Worm (Caenorhabditis elegans): ENCODE measurements around the gene mab-23.

Gene mab-23

ce11 chrV:10656958-10657357 lies 24.1 kb downstream of the mab-23 start, which contains the start of gene ugt-34:
Gene ugt-34, minus strand, starts transcription at chrV:10656978.
- TF ChIP-seq unc-62 (GFP tag; optimal IDR thresholded peaks at IDR 0.05): no peak

- TF ChIP-seq unc-62 (GFP tag; optimal IDR thresholded peaks at IDR 0.05): no peak
These were observed 25.1 kb downstream of the mab-23 start, which contains the start of gene tut-2 for ce11 chrV:10657959-10658358. Gene tut-2, plus strand, starts transcription at chrV:10658235.

- no peak for TF ChIP-seq unc-62 (GFP tag; optimal IDR thresholded peaks at IDR 0.05)
These were observed 26.5 kb downstream of the mab-23 start for ce11 chrV:10659343-10659742.

ce11 chrV:10661417-10661945 lies 28.6 kb downstream of the mab-23 start, which contains the start of gene sqv-4:
Gene sqv-4, minus strand, starts transcription at chrV:10661467.
- TF ChIP-seq unc-62 (GFP tag; optimal IDR thresholded peaks at IDR 0.05): no peak

- no peak for TF ChIP-seq unc-62 (GFP tag; optimal IDR thresholded peaks at IDR 0.05)
These were observed 29.1 kb downstream of the mab-23 start for ce11 chrV:10662000-10662399.

ce11 chrV:10664271-10664670 lies 31.4 kb downstream of the mab-23 start:
- no peak for TF ChIP-seq unc-62 (GFP tag; optimal IDR thresholded peaks at IDR 0.05)

- no peak for TF ChIP-seq unc-62 (GFP tag; optimal IDR thresholded peaks at IDR 0.05)
These were observed 34.4 kb downstream of the mab-23 start, which contains the start of gene twk-12 for ce11 chrV:10667284-10667683. Gene twk-12, plus strand, starts transcription at chrV:10667584.

- TF ChIP-seq unc-62 (GFP tag; optimal IDR thresholded peaks at IDR 0.05): no peak
These were observed 38.0 kb downstream of the mab-23 start for ce11 chrV:10670817-10671216.

ce11 chrV:10671618-10672017 lies 38.8 kb downstream of the mab-23 start, which contains the start of gene ceh-22:
Gene ceh-22, plus strand, starts transcription at chrV:10671918.
- no peak for TF ChIP-seq unc-62 (GFP tag; optimal IDR thresholded peaks at IDR 0.05)

- no peak for TF ChIP-seq unc-62 (GFP tag; optimal IDR thresholded peaks at IDR 0.05)
These were observed 39.7 kb downstream of the mab-23 start for ce11 chrV:10672601-10673000.

ce11 chrV:10675978-10676377 lies 43.1 kb downstream of the mab-23 start:
- no peak for TF ChIP-seq unc-62 (GFP tag; optimal IDR thresholded peaks at IDR 0.05)

- no peak for TF ChIP-seq unc-62 (GFP tag; optimal IDR thresholded peaks at IDR 0.05)
These were observed 44.6 kb downstream of the mab-23 start for ce11 chrV:10677459-10677858.

ce11 chrV:10679080-10679479 lies 46.2 kb downstream of the mab-23 start:
- TF ChIP-seq unc-62 (GFP tag; optimal IDR thresholded peaks at IDR 0.05): no peak

- TF ChIP-seq unc-62 (GFP tag; optimal IDR thresholded peaks at IDR 0.05): no peak
These were observed 47.2 kb downstream of the mab-23 start for ce11 chrV:10679990-10680602.

ce11 chrV:10681117-10681959 lies 48.5 kb downstream of the mab-23 start:
- TF ChIP-seq unc-62 (GFP tag; optimal IDR thresholded peaks at IDR 0.05): no peak

ce11 chrV:10682122-10682521 lies 49.3 kb downstream of the mab-23 start, which contains the start of gene gsp-1:
Gene gsp-1, plus strand, starts transcription at chrV:10682422.
- TF ChIP-seq unc-62 (GFP tag; optimal IDR thresholded peaks at IDR 0.05): no peak

All from whole organism, dauer.